Fruit fly (Drosophila melanogaster): ENCODE measurements around the gene Osi10b.

Osi10b gene

dm6 chr3R:6294046-6294445 lies 28.1 kb downstream of the Osi10b start:
- TF ChIP-seq CG14711 (tag; optimal IDR thresholded peaks at IDR 0.05) (no peak), bab1 (GFP tag; optimal IDR thresholded peaks at IDR 0.05) (no peak), tj (GFP tag; optimal IDR thresholded peaks at IDR 0.05) (no peak), CG7101 (tag; optimal IDR thresholded peaks at IDR 0.05) (no peak), toe (GFP tag; optimal IDR thresholded peaks at IDR 0.05) (no peak), CG5204 (GFP tag; optimal IDR thresholded peaks at IDR 0.05) (no peak), Mnt (GFP tag; optimal IDR thresholded peaks at IDR 0.05) (no peak), CG12768 (GFP tag; optimal IDR thresholded peaks at IDR 0.05) (no peak), Crg-1 (GFP tag; optimal IDR thresholded peaks at IDR 0.05) (no peak), CG7045 (GFP tag; optimal IDR thresholded peaks at IDR 0.05) (no peak), Hr96 (GFP tag; optimal IDR thresholded peaks at IDR 0.05) (no peak), kay (GFP tag; ENCODE audit: borderline replicate concordance) (no peak), cic (GFP tag; optimal IDR thresholded peaks at IDR 0.05) (no peak)

DNA sequence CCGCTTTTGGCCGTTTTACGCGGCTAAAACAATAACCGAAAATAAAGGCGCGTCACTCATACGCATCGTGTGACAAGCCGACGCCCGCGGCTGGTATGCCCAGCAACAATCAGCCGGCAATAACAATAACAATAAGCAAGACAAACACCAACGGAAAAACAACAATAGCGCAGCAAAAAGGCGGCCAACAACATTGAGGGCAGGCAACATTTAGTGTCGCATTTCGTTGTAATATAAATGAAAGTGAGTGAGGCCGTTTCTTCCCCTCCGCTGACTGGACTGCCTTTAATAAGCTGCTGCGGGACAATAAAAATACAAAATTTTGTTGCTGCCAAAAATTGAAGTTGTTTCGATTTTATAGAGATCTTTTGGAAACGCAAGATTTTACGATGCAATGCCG lies 31.2 kb downstream of the Osi10b start:
- TF ChIP-seq tj (GFP tag; optimal IDR thresholded peaks at IDR 0.05) (no peak), pad (GFP tag; optimal IDR thresholded peaks at IDR 0.05) (no peak), CG14711 (tag; optimal IDR thresholded peaks at IDR 0.05) (no peak), Crg-1 (GFP tag; optimal IDR thresholded peaks at IDR 0.05) (no peak)

DNA sequence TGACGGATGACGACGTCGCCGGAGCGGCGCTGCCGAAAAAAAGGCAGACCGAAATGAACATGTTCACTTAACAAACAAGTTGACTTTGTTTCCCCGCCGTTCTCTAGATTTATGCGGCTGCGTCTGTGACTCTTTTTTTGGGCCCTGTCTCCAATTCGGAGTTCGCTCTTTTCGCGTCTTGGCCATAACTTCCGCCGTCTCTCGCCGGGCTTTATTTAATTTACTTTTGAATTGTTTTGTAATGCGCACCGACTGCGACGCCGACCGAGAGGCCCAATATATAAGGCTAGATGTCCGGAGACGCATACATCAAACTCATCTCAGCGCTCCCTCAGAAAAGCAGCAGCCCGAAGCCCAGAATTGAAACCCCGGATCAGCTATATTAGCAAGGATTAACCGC lies 32.8 kb downstream of the Osi10b start, which contains the start of gene Osi14:
Gene Osi14 (plus strand): TSS at position 301 of the 400 bp plus-strand sequence.
- no peak for TF ChIP-seq CG1620 (GFP tag; optimal IDR thresholded peaks at IDR 0.05)
- no peak for TF ChIP-seq cnc (optimal IDR thresholded peaks at IDR 0.05)
- TF ChIP-seq Clk (GFP tag; optimal IDR thresholded peaks at IDR 0.05): no peak
- TF ChIP-seq ovo (GFP tag; optimal IDR thresholded peaks at IDR 0.05): no peak
- no peak for TF ChIP-seq kay (GFP tag; ENCODE audit: borderline replicate concordance)
- no peak for TF ChIP-seq Crg-1 (GFP tag; optimal IDR thresholded peaks at IDR 0.05)
- TF ChIP-seq CG7101 (tag; optimal IDR thresholded peaks at IDR 0.05): no peak
- TF ChIP-seq CG7045 (GFP tag; optimal IDR thresholded peaks at IDR 0.05): no peak
- no peak for TF ChIP-seq CG33017 (tag; optimal IDR thresholded peaks at IDR 0.05)
- TF ChIP-seq CG11617 (GFP tag; optimal IDR thresholded peaks at IDR 0.05): no peak
- no peak for TF ChIP-seq tj (GFP tag; optimal IDR thresholded peaks at IDR 0.05)
- no peak for TF ChIP-seq CG12768 (GFP tag; optimal IDR thresholded peaks at IDR 0.05)
- no peak for TF ChIP-seq bab1 (GFP tag; optimal IDR thresholded peaks at IDR 0.05)

DNA sequence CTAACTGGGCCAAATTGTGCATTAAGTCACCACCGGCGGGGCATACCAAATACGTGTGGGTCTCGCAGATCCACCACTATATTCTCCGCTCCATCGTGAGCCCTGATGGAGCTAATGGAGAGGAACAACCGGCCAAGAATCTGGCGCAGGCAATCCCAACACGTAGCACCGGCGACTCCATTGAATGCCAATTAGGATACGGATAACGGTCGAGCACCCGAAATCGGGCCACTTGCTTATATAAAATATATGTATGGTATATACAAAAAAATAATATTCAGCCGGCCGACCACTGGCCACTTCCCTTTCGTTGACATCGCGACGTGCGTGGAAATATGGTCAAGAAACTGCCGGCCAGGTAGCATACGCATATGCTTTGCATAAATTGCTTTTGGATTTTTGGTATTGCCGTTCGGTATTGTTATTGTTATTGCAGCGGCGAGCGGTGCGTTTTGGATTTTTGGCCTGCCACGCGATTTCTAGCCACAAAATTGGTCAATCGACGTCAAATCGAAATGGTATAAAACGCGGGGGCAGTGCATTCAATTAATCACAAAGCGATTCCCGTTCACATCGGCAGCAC lies 35.4 kb downstream of the Osi10b start, which contains the start of gene Osi15:
Gene Osi15 (plus strand): TSS at position 548 of the 583 bp plus-strand sequence.
- TF ChIP-seq cnc (optimal IDR thresholded peaks at IDR 0.05): no peak
- TF ChIP-seq CG7045 (GFP tag; optimal IDR thresholded peaks at IDR 0.05): no peak
- TF ChIP-seq Clk (GFP tag; optimal IDR thresholded peaks at IDR 0.05): no peak

- TF ChIP-seq CG11617 (GFP tag; optimal IDR thresholded peaks at IDR 0.05): no peak
- TF ChIP-seq CG5204 (GFP tag; optimal IDR thresholded peaks at IDR 0.05): no peak
- TF ChIP-seq Crg-1 (GFP tag; optimal IDR thresholded peaks at IDR 0.05): no peak
Observed at dm6 chr3R:6303738-6304137, 37.7 kb downstream of the Osi10b start, which contains the start of gene CG46396. Gene CG46396, plus strand, starts transcription at chr3R:6304038.

dm6 chr3R:6304947-6305346 lies 39.0 kb downstream of the Osi10b start, which contains the start of gene Osi16:
Gene Osi16, plus strand, starts transcription at chr3R:6305247.
- TF ChIP-seq Clk (GFP tag; optimal IDR thresholded peaks at IDR 0.05) (no peak), CG7101 (tag; optimal IDR thresholded peaks at IDR 0.05) (no peak), CG33017 (tag; optimal IDR thresholded peaks at IDR 0.05) (no peak), Mnt (GFP tag; optimal IDR thresholded peaks at IDR 0.05) (no peak), cic (GFP tag; optimal IDR thresholded peaks at IDR 0.05) (no peak), cnc (optimal IDR thresholded peaks at IDR 0.05) (no peak), pad (GFP tag; optimal IDR thresholded peaks at IDR 0.05) (no peak), CG11617 (GFP tag; optimal IDR thresholded peaks at IDR 0.05) (no peak), Crg-1 (GFP tag; optimal IDR thresholded peaks at IDR 0.05) (no peak), tj (GFP tag; optimal IDR thresholded peaks at IDR 0.05) (no peak)

- no peak for TF ChIP-seq CG14711 (tag; optimal IDR thresholded peaks at IDR 0.05)
- no peak for TF ChIP-seq Hr96 (GFP tag; optimal IDR thresholded peaks at IDR 0.05)
- TF ChIP-seq Mnt (GFP tag; optimal IDR thresholded peaks at IDR 0.05): no peak
- no peak for TF ChIP-seq cic (GFP tag; optimal IDR thresholded peaks at IDR 0.05)
- no peak for TF ChIP-seq Clk (GFP tag; optimal IDR thresholded peaks at IDR 0.05)
- TF ChIP-seq bab1 (GFP tag; optimal IDR thresholded peaks at IDR 0.05): no peak
Observed at dm6 chr3R:6306584-6306983, 40.6 kb downstream of the Osi10b start, which contains the start of gene CG46026. Gene CG46026, plus strand, starts transcription at chr3R:6306884.

DNA sequence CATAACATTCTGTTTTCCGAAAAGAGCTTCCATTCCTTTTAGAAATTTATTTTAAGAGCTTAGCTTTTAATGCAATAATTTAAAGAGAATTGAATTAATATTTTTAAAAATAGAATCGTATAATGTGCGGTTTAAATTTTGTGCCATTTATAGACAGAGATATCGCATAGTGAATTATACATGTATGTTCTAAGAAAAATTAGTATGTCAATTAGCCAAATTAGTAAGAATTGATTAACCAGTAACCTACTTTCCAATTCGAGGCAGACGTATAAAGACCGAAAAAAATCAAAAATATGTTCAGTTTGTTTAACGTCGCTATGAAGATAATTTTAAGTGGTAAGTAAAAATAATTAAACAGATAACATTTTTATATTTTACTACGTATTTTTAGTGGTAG lies 43.7 kb downstream of the Osi10b start, which contains the start of gene CG31560:
Gene CG31560 (plus strand): TSS at position 301 of the 400 bp plus-strand sequence.
- TF ChIP-seq CG14711 (tag; optimal IDR thresholded peaks at IDR 0.05): no peak
